Worm (Caenorhabditis elegans) whole organism, L4 larva: ENCODE results near the gene F37C12.18.

Experiments
- nhr-41 ChIP-seq: fragments of 200-800 bp; sonication (Bioruptor generic); IDR thresholded peaks from 2 replicates; pipeline ENCODE4 v1.3.6; 2022; ENCODE audit warnings: missing genetic modification reagents, missing genetic modification characterization, missing compliant biosample characterization
- pqm-1 ChIP-seq: sonication (generic microtip); optimal IDR thresholded peaks from 2 replicates; lab custom pipeline; 2017; ENCODE audit warnings: missing biosample characterization, missing genetic modification characterization

DNA sequence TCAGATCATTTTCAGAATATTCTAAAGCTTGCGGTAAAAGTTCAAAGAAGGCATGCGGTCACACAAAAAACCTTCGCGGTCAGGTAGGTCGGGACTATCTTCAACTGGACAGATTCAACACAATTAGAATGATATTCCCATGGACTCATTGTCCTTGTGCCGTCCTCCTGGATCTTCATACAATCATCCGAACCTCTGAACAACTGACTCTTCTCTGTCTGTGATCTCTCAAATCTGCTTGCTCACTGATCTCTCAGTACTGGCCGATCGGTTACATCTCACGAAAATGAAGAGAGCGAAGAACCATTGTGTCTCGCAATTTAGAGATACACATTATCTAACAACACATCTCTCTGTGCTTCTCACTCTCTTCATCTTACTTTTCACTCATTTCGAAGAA is 20.3 kb upstream of the F37C12.18 start:
- no peak for TF ChIP-seq nhr-41
- no peak for TF ChIP-seq pqm-1 (tag; lab: Kevin White, UChicago)
